Fruit fly (Drosophila melanogaster) whole organism, wandering third instar larva: ENCODE results near the gene Mlc2.
A peak's percentile ranks its signal among the peaks of the same experiment; 100 is the strongest.

Source experiments
- Abd-B ChIP-seq: fragments of >200 bp; optimal IDR thresholded peaks from 2 replicates; lab custom pipeline; 2017; ENCODE audit warnings: missing biosample characterization, missing genetic modification characterization
- CG32264 ChIP-seq: fragments of 200-800 bp; sonication (Bioruptor generic); optimal IDR thresholded peaks from 2 replicates; lab custom pipeline; 2016; ENCODE audit warnings: missing biosample characterization, missing genetic modification characterization
- CG9705 ChIP-seq: fragments of 200-800 bp; sonication (Bioruptor generic); optimal IDR thresholded peaks from 2 replicates; lab custom pipeline; 2018; ENCODE audit warnings: missing biosample characterization, mild to moderate bottlenecking, missing genetic modification characterization
- CrebA ChIP-seq: fragments of 200-800 bp; sonication (Bioruptor generic); optimal IDR thresholded peaks from 2 replicates; lab custom pipeline; 2016; ENCODE audit warnings: missing biosample characterization, mild to moderate bottlenecking, missing genetic modification characterization, borderline replicate concordance
- Dfd ChIP-seq: fragments of >200 bp; optimal IDR thresholded peaks from 2 replicates; lab custom pipeline; 2017; ENCODE audit warnings: missing biosample characterization, missing genetic modification characterization
- Dif ChIP-seq: fragments of 200-275, 200-300 bp; sonication (Bioruptor generic); optimal IDR thresholded peaks from 2 replicates; lab custom pipeline; 2018; ENCODE audit warnings: missing biosample characterization, missing genetic modification characterization; ENCODE audit not compliant: partially characterized antibody
- GATAd ChIP-seq: sonication (Bioruptor generic); optimal IDR thresholded peaks from 2 replicates; lab custom pipeline; 2016; ENCODE audit warnings: missing biosample characterization, missing genetic modification characterization
- HLH106 ChIP-seq: fragments of 200-800 bp; optimal IDR thresholded peaks from 3 replicates; lab custom pipeline; 2019; ENCODE audit warnings: missing biosample characterization, mild to moderate bottlenecking, missing genetic modification characterization, moderate library complexity
- Hnf4 ChIP-seq: fragments of 200-800 bp; sonication (Bioruptor generic); optimal IDR thresholded peaks from 2 replicates; lab custom pipeline; 2016; ENCODE audit warnings: missing biosample characterization, mild to moderate bottlenecking, missing genetic modification characterization
- Hr78 ChIP-seq: fragments of >200 bp; optimal IDR thresholded peaks from 2 replicates; lab custom pipeline; 2017; ENCODE audit warnings: missing biosample characterization, missing genetic modification characterization
- Hr83 ChIP-seq: fragments of 200-300 bp; sonication (Bioruptor generic); optimal IDR thresholded peaks from 2 replicates; lab custom pipeline; 2016; ENCODE audit warnings: missing biosample characterization, mild to moderate bottlenecking, missing genetic modification characterization, moderate library complexity; ENCODE audit not compliant: poor library complexity, severe bottlenecking
- Jra ChIP-seq: sonication (Bioruptor generic); optimal IDR thresholded peaks from 2 replicates; lab custom pipeline; 2016; ENCODE audit warnings: missing biosample characterization, missing genetic modification characterization
- Mio ChIP-seq: sonication (Bioruptor generic); optimal IDR thresholded peaks from 2 replicates; lab custom pipeline; 2016; ENCODE audit warnings: missing biosample characterization, missing genetic modification characterization
- Myc ChIP-seq: fragments of >200 bp; optimal IDR thresholded peaks from 2 replicates; lab custom pipeline; 2017
- N ChIP-seq: fragments of >200 bp; optimal IDR thresholded peaks from 2 replicates; lab custom pipeline; 2018; ENCODE audit warnings: missing biosample characterization, missing external identifiers, missing genetic modification characterization
- OdsH ChIP-seq: fragments of 200-800 bp; sonication (Bioruptor generic); optimal IDR thresholded peaks from 2 replicates; lab custom pipeline; 2016; ENCODE audit warnings: missing biosample characterization, mild to moderate bottlenecking, missing genetic modification characterization
- Rel ChIP-seq, 2 experiments: fragments of 200-800 bp; sonication (Bioruptor generic) in 1 of 2; optimal IDR thresholded peaks; 2 replicates in 1 of 2; 3 replicates in 1 of 2; lab custom pipeline; 2016 to 2019; ENCODE audit warnings: mild to moderate bottlenecking in 2 of 2, missing biosample characterization in 2 of 2, missing genetic modification characterization in 2 of 2, moderate library complexity in 1 of 2
- Sp1 ChIP-seq: fragments of 200-800 bp; sonication (Bioruptor generic); optimal IDR thresholded peaks from 3 replicates; lab custom pipeline; 2019; ENCODE audit warnings: missing biosample characterization, mild to moderate bottlenecking, missing genetic modification characterization, moderate library complexity
- Vsx2 ChIP-seq: fragments of 200-300, 225-300 bp; sonication (Bioruptor generic); optimal IDR thresholded peaks from 2 replicates; lab custom pipeline; 2018; ENCODE audit warnings: missing biosample characterization, missing genetic modification characterization; ENCODE audit not compliant: partially characterized antibody
- br ChIP-seq: fragments of 200-800 bp; sonication (Bioruptor generic); optimal IDR thresholded peaks from 2 replicates; lab custom pipeline; 2016; ENCODE audit warnings: missing biosample characterization, missing genetic modification characterization
- brk ChIP-seq: fragments of 200-800 bp; sonication (Bioruptor generic); optimal IDR thresholded peaks from 2 replicates; lab custom pipeline; 2016; ENCODE audit warnings: missing biosample characterization, mild to moderate bottlenecking, missing genetic modification characterization
- dl ChIP-seq, 2 experiments: fragments of 175-275, 200-275 bp in 1 of 2; fragments of 200-275 bp in 1 of 2; sonication (Bioruptor generic); optimal IDR thresholded peaks; lab custom pipeline; 2018; ENCODE audit warnings: mild to moderate bottlenecking in 2 of 2, missing biosample characterization in 2 of 2, missing genetic modification characterization in 2 of 2, moderate library complexity in 2 of 2; ENCODE audit not compliant: partially characterized antibody in 2 of 2, insufficient read depth in 1 of 2
- dmrt93B ChIP-seq: fragments of 200-800 bp; sonication (Bioruptor generic); optimal IDR thresholded peaks from 2 replicates; lab custom pipeline; 2018; ENCODE audit warnings: missing biosample characterization, mild to moderate bottlenecking, missing genetic modification characterization
- dsf ChIP-seq: sonication (Bioruptor generic); optimal IDR thresholded peaks from 2 replicates; lab custom pipeline; 2016; ENCODE audit warnings: missing biosample characterization, missing genetic modification characterization, borderline replicate concordance
- ey ChIP-seq: fragments of 200-800 bp; sonication (Bioruptor generic); optimal IDR thresholded peaks from 2 replicates; lab custom pipeline; 2016; ENCODE audit warnings: missing biosample characterization, missing genetic modification characterization
- foxo ChIP-seq, 2 experiments: fragments of 200-800 bp; sonication (Bioruptor generic); optimal IDR thresholded peaks; 2 replicates in 1 of 2; 3 replicates in 1 of 2; lab custom pipeline; 2016 to 2017; ENCODE audit warnings: missing biosample characterization in 2 of 2, missing genetic modification characterization in 2 of 2
- fru ChIP-seq: fragments of 200-800 bp; sonication (Bioruptor generic); optimal IDR thresholded peaks from 3 replicates; lab custom pipeline; 2016; ENCODE audit warnings: missing biosample characterization, mild to moderate bottlenecking, missing genetic modification characterization
- h ChIP-seq: fragments of 200-800 bp; sonication (Bioruptor generic); optimal IDR thresholded peaks from 3 replicates; lab custom pipeline; 2016; ENCODE audit warnings: missing biosample characterization, mild to moderate bottlenecking, missing genetic modification characterization
- jim ChIP-seq: fragments of 175-275, 200-325 bp; sonication (Bioruptor generic); optimal IDR thresholded peaks from 2 replicates; lab custom pipeline; 2016; ENCODE audit warnings: missing biosample characterization, mild to moderate bottlenecking, missing genetic modification characterization
- lola ChIP-seq: fragments of >200 bp; optimal IDR thresholded peaks from 2 replicates; lab custom pipeline; 2017; ENCODE audit warnings: missing biosample characterization, missing genetic modification characterization
- pan ChIP-seq: fragments of >200 bp; optimal IDR thresholded peaks from 2 replicates; lab custom pipeline; 2017
- psq ChIP-seq: fragments of 200-800 bp; sonication (Bioruptor generic); optimal IDR thresholded peaks from 3 replicates; lab custom pipeline; 2017; ENCODE audit warnings: missing biosample characterization, mild to moderate bottlenecking, missing genetic modification characterization, moderate library complexity
- rgr ChIP-seq: fragments of 200-800 bp; sonication (Bioruptor generic); optimal IDR thresholded peaks from 3 replicates; lab custom pipeline; 2016; ENCODE audit warnings: missing biosample characterization, mild to moderate bottlenecking, missing genetic modification characterization
- sage ChIP-seq: fragments of 200-800 bp; sonication (Bioruptor generic); optimal IDR thresholded peaks from 2 replicates; lab custom pipeline; 2016; ENCODE audit warnings: missing biosample characterization, mild to moderate bottlenecking, missing genetic modification characterization
- sv ChIP-seq: fragments of 200-800 bp; sonication (Bioruptor generic); optimal IDR thresholded peaks from 3 replicates; lab custom pipeline; 2016; ENCODE audit warnings: missing biosample characterization, missing genetic modification characterization
- tai ChIP-seq: sonication (Bioruptor generic); optimal IDR thresholded peaks from 2 replicates; lab custom pipeline; 2016; ENCODE audit warnings: missing biosample characterization, missing genetic modification characterization
- usp ChIP-seq: fragments of >200 bp; optimal IDR thresholded peaks from 2 replicates; lab custom pipeline; 2017; ENCODE audit warnings: missing biosample characterization, missing genetic modification characterization
- woc ChIP-seq: sonication (Bioruptor generic); optimal IDR thresholded peaks from 2 replicates; lab custom pipeline; 2016; ENCODE audit warnings: missing biosample characterization, mild to moderate bottlenecking, missing genetic modification characterization

Mlc2 gene

dm6 chr3R:30175045-30175589 is 766 bp upstream of the Mlc2 start:
- TF ChIP-seq CG9705 (GFP tag; lab: Kevin White, UChicago) (no peak), ey (GFP tag; lab: Kevin White, UChicago) (no peak), tai (GFP tag; lab: Kevin White, UChicago) (no peak), Sp1 (GFP tag; lab: Kevin White, UChicago) (no peak), OdsH (GFP tag; lab: Kevin White, UChicago) (no peak), pan (lab: Kevin White, UChicago) (no peak), psq (no peak), sage (GFP tag; lab: Kevin White, UChicago) (no peak), Abd-B (no peak), Hr78 (GFP tag; lab: Kevin White, UChicago) (no peak), Hnf4 (no peak), sv (no peak), jim (GFP tag; lab: Kevin White, UChicago) (no peak), Vsx2 (GFP tag; lab: Kevin White, UChicago) (no peak), foxo (GFP tag; optimal IDR thresholded peaks at IDR 0.05; lab: Kevin White, UChicago) (no peak), Hr83 (GFP tag; lab: Kevin White, UChicago) (no peak)

DNA sequence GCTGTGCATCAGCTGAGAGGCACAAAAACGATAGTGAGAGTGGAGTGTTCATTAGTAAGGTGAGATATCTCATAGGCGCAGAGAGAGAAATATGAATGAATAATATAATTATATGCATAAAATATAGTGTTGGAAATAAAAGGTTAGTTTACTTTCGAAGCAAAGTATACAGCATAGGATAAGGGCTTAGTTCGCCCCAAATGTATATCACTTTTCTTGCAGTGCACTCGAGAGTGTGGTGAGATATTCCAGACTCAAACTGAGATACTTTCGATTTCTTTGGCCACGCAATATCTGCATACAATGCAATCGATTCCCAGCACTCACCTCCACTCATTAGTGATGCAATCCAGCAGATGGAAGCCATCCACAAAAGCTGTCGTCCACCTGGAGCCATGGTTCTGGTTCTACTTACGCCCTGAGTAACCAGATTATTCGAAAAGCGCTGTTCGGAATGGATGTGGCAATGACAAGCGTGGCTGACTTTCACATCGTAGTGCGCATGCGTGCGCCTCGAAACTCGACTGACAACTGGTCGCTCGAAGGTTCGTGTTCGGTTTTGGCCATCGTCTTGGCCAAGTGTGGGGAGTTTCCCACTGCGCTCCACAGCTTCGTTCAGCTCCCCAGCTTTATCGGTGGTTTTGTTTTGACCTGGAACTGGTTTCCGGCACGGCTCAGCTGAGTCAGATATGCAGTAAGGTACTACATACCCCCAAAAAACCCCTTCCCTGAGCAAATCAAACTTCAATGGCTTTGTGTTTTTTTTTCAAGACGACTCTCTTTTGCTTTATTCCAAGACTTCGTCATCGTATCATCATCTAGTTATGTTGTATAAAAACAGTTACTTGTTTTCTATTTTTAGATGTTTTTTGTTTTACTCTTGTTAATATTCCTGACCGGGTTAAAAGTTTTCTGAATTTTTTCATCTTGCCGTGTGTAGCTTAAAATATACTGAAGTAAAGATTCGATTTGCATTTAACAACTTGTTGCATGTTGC is 3.4 kb downstream of the Mlc2 start, which contains the start of gene Rsod:
Rsod (minus strand) TSS at position 537 of the 997 bp plus-strand sequence.
- TF ChIP-seq fru (peak; percentile 80), dl (GFP tag; optimal IDR thresholded peaks at IDR 0.05; lab: Kevin White, UChicago; ENCODE audit: insufficient read depth in 1 of 2, partially characterized antibody in 2 of 2) (no peak), br (GFP tag; lab: Kevin White, UChicago) (peak; percentile 70), Vsx2 (GFP tag; lab: Kevin White, UChicago) (peak; percentile 40), Dif (GFP tag; lab: Kevin White, UChicago) (peak; percentile 43), OdsH (GFP tag; lab: Kevin White, UChicago) (peak; percentile 82), Dfd (GFP tag; lab: Kevin White, UChicago) (no peak), sage (GFP tag; lab: Kevin White, UChicago) (peak; percentile 59), rgr (GFP tag; lab: Kevin White, UChicago) (peak; percentile 86), Rel (GFP tag; optimal IDR thresholded peaks at IDR 0.05; lab: Kevin White, UChicago) (peak; percentile 43), Rel (tag; optimal IDR thresholded peaks at IDR 0.05; lab: Kevin White, UChicago) (no peak), Jra (peak; percentile 13), Hr78 (GFP tag; lab: Kevin White, UChicago) (no peak), dmrt93B (GFP tag; lab: Kevin White, UChicago) (peak; percentile 53), Abd-B (no peak), Myc (lab: Kevin White, UChicago) (no peak), jim (GFP tag; lab: Kevin White, UChicago) (no peak), Sp1 (GFP tag; lab: Kevin White, UChicago) (peak; percentile 61), tai (GFP tag; lab: Kevin White, UChicago) (no peak), GATAd (no peak), sv (peak; percentile 27), lola (GFP tag; lab: Kevin White, UChicago) (no peak), Hr83 (GFP tag; lab: Kevin White, UChicago) (peak; percentile 32), N (no peak), psq (peak; percentile 91), ey (GFP tag; lab: Kevin White, UChicago) (peak; percentile 82), woc (GFP tag; lab: Kevin White, UChicago) (peak; percentile 73), Hnf4 (peak; percentile 75), CG9705 (GFP tag; lab: Kevin White, UChicago) (no peak), pan (lab: Kevin White, UChicago) (no peak), dsf (GFP tag; lab: Kevin White, UChicago) (peak; percentile 4), CrebA (no peak), brk (GFP tag; lab: Kevin White, UChicago) (no peak), usp (GFP tag; lab: Kevin White, UChicago) (no peak), foxo (GFP tag; optimal IDR thresholded peaks at IDR 0.05; lab: Kevin White, UChicago) (peak in 1 of 2 experiments; percentile 89), CG32264 (peak; percentile 62), HLH106 (tag; lab: Kevin White, UChicago) (peak; percentile 86), h (GFP tag; lab: Kevin White, UChicago) (peak; percentile 80), Mio (GFP tag; lab: Kevin White, UChicago) (no peak)
